Fruit fly (Drosophila melanogaster): ENCODE results near the gene Npc2f.

Gene Npc2f

DNA sequence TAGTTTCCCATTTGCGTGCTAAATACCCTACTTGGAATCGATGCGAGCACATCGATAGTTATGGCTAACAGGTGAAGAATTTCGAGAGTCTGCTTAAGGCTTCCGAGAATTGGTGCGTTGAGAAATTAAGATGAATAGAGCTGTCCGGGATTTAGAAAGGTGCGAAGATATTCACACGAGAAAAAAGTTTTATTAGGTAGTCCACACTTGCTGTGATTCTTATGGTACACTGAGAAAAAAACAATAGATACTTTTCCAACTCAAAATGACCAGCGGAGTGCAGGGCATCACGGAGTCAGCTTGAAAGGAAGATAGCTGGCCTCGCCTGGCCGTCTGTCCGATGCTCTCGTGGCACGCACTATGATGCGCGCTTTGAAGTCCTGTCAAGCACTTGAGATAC lies 6.8 kb downstream of the Npc2f start:
- TF ChIP-seq noc (tag; optimal IDR thresholded peaks at IDR 0.05), result no peak

DNA sequence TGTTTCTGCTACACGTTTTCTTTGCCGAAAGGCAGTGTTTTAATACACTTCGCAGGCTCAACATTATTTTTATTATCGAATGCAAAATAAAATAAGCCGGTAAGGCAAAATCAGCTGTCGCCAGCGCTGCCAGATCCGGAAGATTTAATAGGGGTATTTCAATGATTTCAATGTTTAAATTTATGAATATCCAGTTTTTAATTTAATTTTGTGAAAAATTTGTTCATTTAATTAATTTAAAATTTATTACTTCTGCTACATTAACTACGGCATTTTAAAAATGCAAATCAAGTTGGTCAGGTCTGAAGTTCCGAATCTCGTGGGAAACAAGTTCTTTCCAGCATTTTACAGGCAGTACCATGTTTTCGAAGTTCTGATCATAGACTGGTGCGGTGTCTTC lies 11.1 kb downstream of the Npc2f start, which contains the start of gene Slimp:
Gene Slimp, minus strand, starts transcription at position 130 of the 400 bp plus-strand sequence.
- peak; percentile 21 for TF ChIP-seq noc (tag; optimal IDR thresholded peaks at IDR 0.05)

DNA sequence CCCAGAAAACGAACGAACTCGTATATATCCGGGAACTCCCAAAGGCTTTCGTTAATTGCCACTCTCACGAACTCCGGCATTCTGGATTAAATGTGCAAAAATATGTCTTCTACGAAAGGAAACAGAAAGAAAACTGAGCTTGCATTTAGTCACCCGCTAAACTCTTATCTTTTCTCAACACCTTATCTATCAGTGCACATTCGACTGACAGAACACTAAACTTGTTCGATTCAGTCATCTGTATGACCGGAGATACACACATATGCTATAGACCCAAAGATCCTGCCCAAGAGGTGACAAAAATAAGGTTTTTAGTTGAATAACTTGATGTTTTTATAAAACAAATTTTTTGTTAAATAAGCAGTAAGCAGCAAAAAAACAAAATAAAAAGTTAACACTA lies 12.4 kb downstream of the Npc2f start, which contains the start of gene p38c:
Gene p38c, minus strand, starts transcription at position 101 of the 400 bp plus-strand sequence.
- no peak for TF ChIP-seq noc (tag; optimal IDR thresholded peaks at IDR 0.05)

DNA sequence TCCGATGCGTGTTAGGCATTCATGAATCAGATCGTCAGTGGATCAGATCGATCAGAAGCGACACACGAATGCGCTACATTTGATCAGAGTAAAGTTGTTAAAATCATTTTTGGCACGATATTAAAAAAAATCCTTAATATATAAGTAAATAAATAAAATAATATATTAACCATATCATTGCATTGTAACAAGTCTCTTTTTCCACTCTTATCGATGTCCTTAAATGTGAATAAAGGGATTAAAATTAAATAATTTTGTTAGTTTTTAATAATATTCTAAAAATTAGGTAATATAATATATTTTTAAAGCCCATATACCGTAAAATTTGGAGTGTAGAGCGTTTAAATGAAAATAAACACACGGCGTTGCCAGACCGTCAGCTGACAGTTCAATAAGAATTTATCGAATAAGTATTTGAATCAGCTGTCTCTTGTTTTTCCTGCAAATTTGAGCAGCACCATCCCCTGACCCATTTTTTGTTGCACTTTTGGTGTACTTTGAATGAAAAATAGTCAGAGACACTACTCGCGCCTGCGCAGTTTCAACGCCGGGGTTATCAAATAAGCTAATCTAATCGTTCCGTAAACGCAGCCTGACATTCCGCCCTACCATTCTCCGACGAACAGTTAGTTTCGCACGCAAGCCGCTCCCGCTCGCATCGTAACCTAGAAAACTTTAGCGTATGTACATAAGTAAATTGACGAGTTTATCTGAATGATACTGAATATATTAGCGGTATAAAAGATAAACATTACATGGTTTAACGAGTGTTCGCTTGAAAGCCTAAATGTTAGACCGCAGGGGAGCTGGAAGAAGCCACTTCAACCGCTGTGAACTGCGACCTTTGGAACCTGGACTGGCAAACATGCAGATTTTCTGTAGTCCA lies 14.5 kb downstream of the Npc2f start, which contains the start of the genes p38a and CG6178:
Gene p38a, minus strand, starts transcription at position 398 of the 886 bp plus-strand sequence.
Gene CG6178, plus strand, starts transcription at position 424 of the 886 bp plus-strand sequence.
- peak; percentile 99 for TF ChIP-seq noc (tag; optimal IDR thresholded peaks at IDR 0.05)

DNA sequence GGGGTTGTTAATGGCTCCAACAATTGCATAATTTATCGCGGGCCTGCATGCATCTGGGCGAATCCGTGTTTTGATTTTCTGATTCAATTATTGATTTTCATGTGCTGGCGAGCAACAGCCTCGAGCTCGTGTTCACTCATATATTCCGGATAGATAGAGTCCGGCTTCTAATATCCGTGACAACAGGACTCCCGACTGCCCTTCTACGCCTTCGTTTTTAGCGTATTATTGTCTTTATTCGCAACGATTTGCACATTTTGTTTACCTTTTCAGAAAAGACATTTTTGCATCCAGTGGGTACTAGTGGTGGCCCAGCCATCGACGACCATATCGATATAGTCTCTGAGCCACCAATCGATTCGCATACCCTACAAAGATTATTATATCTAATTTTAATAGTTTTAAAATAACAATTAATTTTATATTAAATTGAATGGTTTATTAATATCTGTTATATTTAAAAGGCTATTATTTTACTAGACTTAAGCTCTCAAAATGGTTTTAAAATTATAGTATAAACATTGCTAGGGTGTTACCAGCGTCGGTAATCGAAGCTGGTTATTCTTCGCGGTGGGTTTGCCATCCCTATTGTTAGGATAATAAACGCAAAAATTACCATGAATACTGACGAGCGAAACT lies 23.6 kb downstream of the Npc2f start, which contains the start of the genes Myo95E and TBC1d7:
Gene Myo95E, minus strand, starts transcription at position 326 of the 639 bp plus-strand sequence.
Gene TBC1d7, plus strand, starts transcription at position 555 of the 639 bp plus-strand sequence.
- TF ChIP-seq noc (tag; optimal IDR thresholded peaks at IDR 0.05), result peak; percentile 79

DNA sequence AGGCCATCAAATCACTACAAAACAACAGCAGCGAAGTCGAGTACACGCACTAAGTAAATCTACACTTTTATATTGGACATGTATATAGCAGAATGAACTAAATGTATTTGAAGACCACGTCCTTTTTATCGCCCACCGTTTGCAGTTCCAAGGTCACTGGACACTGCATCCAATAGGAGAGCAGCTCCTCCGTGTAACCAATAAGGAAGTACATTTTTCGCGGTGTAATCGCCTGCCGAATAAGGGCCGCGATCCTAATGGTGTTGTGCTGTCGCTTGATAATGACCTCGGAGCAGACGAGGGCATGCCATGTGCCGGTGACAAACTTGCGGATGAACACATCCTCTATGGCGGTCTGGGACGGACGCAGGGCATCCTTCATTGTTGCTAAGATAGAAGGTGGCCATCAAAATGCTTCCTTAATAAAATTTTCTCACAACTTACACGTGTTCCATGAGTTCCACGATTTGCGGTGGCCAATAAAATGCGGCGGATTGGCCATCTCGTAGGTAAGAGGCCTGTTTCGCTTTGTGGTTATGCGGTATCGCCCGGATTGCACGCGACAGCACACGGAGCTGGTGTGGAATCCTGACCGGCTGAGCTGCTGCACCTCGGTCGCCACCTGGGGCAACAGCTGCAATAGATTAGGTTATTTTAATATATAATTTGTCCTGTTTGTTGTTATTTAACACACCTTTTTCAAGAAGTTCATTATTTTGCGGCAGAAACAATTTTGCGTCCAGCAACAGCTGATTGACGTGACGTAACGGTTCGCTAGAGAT lies 25.3 kb downstream of the Npc2f start, which contains the start of gene mRpS24:
Gene mRpS24, minus strand, starts transcription at position 772 of the 782 bp plus-strand sequence.
- TF ChIP-seq noc (tag; optimal IDR thresholded peaks at IDR 0.05), result no peak

DNA sequence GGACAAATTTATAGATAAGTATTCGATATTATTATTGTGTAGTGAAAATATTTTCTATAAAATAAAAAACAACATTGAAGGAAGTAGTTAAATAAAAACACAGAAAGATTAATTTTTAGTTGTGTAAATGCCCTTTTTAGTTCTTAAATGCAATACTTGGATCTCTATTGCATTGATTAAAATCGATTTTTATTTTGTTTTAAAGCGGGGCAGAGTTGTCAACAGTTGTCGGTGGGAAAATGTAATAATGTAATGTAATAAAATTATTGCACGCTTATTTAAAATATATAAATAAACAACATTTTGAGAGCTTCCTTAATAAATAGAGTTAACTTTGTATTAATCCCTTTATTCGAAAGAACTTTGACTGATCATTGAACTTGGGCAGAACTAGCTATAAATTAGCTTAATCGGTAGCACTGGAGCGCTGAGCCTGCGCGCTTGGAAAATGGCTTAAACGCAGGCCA lies 25.9 kb downstream of the Npc2f start, which contains the start of gene Apc2:
Gene Apc2, plus strand, starts transcription at position 411 of the 467 bp plus-strand sequence.
- peak; percentile 69 for TF ChIP-seq noc (tag; optimal IDR thresholded peaks at IDR 0.05)

DNA sequence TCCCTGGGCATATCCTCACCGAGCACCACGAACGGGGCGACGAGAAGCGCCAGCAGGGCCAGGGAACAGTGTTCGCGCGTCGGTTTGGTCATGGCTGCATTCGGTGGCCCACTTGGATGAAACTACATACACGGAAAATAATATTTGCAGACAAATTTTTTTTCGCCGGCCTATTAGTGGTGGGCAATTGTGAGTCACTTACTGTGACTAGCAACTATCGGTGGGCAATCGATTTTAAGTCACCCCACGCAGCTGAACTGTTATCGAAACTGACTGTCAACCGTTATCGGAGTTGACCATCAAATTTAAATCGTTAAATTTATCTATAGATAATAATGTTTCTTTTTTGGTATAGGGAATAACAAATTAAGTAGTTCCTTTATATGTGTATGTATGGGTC lies 31.7 kb downstream of the Npc2f start, which contains the start of gene CG5510:
Gene CG5510, minus strand, starts transcription at position 201 of the 400 bp plus-strand sequence.
- TF ChIP-seq noc (tag; optimal IDR thresholded peaks at IDR 0.05), result no peak

DNA sequence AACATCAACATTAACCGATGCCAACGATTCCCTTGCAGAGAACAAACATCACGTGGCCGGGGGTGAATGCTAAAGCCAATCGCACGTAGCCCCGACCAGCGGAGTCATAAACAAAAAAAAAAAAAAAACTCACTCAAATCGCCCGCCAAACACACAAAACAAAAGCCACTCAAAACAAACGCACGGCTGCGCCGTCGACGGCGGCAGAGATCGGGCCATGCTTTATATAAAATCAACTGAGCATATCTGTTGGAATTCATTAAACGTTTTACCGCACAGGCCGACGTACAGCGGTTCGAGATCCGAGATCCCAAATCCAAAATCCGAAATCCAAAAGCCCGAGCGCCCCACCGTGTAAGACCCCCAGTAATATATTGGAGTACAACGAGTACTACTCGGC lies 34.7 kb downstream of the Npc2f start, which contains the start of gene CG13606:
Gene CG13606, plus strand, starts transcription at position 250 of the 400 bp plus-strand sequence.
- TF ChIP-seq noc (tag; optimal IDR thresholded peaks at IDR 0.05), result no peak

DNA sequence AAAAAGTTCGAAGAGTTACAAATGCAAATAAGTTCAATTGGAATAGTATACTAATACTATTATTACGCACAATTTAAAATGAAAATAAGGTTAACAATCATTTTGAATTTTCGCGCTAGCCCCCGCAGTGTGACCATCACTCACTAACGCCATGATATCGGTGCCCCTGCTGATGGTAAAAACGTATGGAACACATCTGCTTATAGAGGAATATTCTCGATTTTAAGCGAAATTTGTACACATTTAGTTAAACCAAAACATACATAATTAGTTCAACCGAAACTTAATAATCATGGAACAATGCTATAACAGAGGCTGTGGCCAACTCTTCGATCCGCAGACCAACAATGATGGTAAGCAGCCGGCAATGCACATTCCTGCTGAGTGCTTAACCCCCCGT lies 48.5 kb downstream of the Npc2f start, which contains the start of gene mora:
Gene mora, plus strand, starts transcription at position 172 of the 400 bp plus-strand sequence.
- no peak for TF ChIP-seq noc (tag; optimal IDR thresholded peaks at IDR 0.05)

DNA sequence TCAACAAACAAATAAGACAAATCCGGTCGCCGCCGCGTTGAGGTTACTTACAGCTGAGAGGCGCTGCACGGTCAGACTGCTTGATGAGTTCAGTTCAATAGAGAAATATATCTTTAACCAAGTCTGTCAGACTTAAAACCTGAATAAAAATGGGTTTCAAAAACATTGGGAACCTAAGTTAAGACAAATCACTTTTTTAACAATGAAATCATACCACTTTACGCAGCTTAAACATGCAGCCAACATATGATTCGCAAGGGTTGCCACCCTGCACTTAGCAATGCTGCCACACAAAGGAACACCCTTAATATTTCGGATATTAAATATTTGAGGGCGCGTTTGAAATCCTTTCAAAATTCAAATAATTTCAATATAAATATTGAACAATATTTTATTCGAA lies 50.9 kb downstream of the Npc2f start, which contains the start of gene CG5515:
Gene CG5515, minus strand, starts transcription at position 278 of the 400 bp plus-strand sequence.
- TF ChIP-seq noc (tag; optimal IDR thresholded peaks at IDR 0.05), result no peak

Data from whole organism, larva.